Fruit fly (Drosophila melanogaster) whole organism: ENCODE data around the gene Nrt.

Experiments
- CG8478 ChIP-seq: fragments of >200 bp; optimal IDR thresholded peaks from 2 replicates; lab custom pipeline; 2018; ENCODE audit warnings: inconsistent platforms
- Dll ChIP-seq: fragments of >200 bp; optimal IDR thresholded peaks from 2 replicates; lab custom pipeline; 2017
- EcR ChIP-seq, 2 experiments: fragments of >200 bp; optimal IDR thresholded peaks; 2 replicates each; lab custom pipeline; 2017; ENCODE audit warnings: missing biosample characterization in 2 of 2, missing genetic modification characterization in 2 of 2, missing genetic modification reagents in 2 of 2
- pan ChIP-seq: fragments of >200 bp; optimal IDR thresholded peaks from 2 replicates; lab custom pipeline; 2017
- psq ChIP-seq: fragments of >200 bp; optimal IDR thresholded peaks from 2 replicates; lab custom pipeline; 2017
- usp ChIP-seq: fragments of >200 bp; optimal IDR thresholded peaks from 2 replicates; lab custom pipeline; 2017; ENCODE audit warnings: missing biosample characterization, missing genetic modification characterization, mixed read lengths

DNA sequence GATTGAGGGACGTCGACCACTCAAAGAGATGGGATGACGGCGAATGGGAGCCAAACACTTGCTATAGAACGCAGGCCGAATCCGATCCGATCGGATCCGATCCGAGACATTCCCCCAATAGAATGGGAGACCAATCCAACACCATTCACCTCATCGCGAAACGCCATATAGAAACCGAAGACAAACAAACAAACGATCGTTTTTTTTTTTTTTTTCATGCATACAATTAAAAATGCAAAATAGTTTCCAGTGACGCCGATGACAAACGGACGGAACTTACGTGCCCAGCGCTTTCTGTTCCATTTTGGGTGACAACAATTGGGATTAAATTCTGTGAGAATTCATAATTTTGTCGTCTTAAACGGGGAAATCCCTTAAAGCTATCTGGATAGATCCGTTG is 48.1 kb downstream of the Nrt start:
- TF ChIP-seq EcR (GFP tag; optimal IDR thresholded peaks at IDR 0.05; lab: Kevin White, UChicago) = no peak
- TF ChIP-seq CG8478 (lab: Kevin White, UChicago) = no peak
- TF ChIP-seq psq (lab: Kevin White, UChicago) = no peak
- TF ChIP-seq usp = no peak
- TF ChIP-seq pan (lab: Kevin White, UChicago) = no peak
- no peak for TF ChIP-seq Dll (lab: Kevin White, UChicago)
